Worm (Caenorhabditis elegans): ENCODE results near the gene unc-103.
A peak's percentile ranks its signal among the peaks of the same experiment; 100 is the strongest.

Gene unc-103

DNA sequence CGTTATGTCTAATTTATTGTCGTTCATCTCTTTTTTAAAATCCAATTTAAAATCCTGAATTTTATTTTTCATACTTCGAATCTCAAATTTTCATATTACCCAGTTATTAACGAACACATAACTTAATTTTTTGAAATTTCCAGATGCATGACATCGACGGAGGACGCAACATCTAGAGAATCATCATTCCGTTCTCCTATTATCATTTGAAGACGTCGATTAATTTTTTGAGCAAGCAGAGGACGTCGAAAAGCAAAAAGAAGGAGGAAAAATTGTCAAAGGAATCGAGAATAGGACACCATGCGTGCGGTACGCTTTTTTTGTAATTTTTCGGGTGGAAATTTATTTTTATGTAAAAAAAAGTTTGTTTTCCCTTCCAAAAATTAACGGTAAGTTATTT lies at the start of gene unc-103:
TSS of gene unc-103 (plus strand) at position 301 of the 400 bp plus-strand sequence.
- TF ChIP-seq dsc-1 (tag; optimal IDR thresholded peaks at IDR 0.05): no peak
- no peak for TF ChIP-seq ces-1 (GFP tag; optimal IDR thresholded peaks at IDR 0.05)
- no peak for TF ChIP-seq efl-1 (optimal IDR thresholded peaks at IDR 0.05)
- peak in 1 of 2 experiments; percentile 9 for TF ChIP-seq efl-1 (GFP tag; optimal IDR thresholded peaks at IDR 0.05 in 1 of 2)
- no peak for TF ChIP-seq unc-130 (tag; optimal IDR thresholded peaks at IDR 0.05)
- no peak for TF ChIP-seq nhr-19 (GFP tag; conservative IDR thresholded peaks at IDR 0.05)

DNA sequence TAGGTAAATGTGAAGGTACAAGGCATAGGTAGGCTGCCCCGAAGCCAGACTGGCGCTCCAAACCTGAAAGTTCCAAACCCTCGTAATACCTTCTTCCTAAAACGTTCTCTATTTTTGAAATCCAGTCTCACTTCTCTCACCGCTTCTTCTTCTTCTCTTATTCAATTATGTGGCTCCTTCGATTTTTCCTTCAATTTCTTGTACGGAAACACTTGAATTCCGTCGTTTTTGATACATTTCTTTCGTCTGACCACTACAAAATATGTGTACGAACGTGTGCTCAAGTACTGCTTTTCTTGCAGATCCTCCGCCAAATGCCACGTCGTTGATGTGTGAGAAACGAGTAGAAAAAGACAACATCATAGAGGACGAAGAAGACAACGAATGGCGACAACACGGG lies 48.9 kb upstream of the unc-103 start, which contains the start of gene unc-79:
TSS of gene unc-79 (plus strand) at position 301 of the 400 bp plus-strand sequence.
- TF ChIP-seq efl-1 (optimal IDR thresholded peaks at IDR 0.05) (no peak), efl-1 (GFP tag; optimal IDR thresholded peaks at IDR 0.05 in 1 of 2) (peak in 1 of 2 experiments; percentile 64), mdl-1 (tag; optimal IDR thresholded peaks at IDR 0.05) (no peak)

- TF ChIP-seq lin-14 (GFP tag; optimal IDR thresholded peaks at IDR 0.05) (peak; percentile 49), efl-3 (GFP tag; optimal IDR thresholded peaks at IDR 0.05) (no peak)
Observed at ce11 chrIII:4068120-4068519, 47.1 kb upstream of the unc-103 start.

ce11 chrIII:4070239-4070638 lies 44.9 kb upstream of the unc-103 start:
- TF ChIP-seq mef-2 (tag; optimal IDR thresholded peaks at IDR 0.05): no peak
- TF ChIP-seq tbx-2 (tag; optimal IDR thresholded peaks at IDR 0.05): peak; percentile 31
- TF ChIP-seq lin-14 (GFP tag; optimal IDR thresholded peaks at IDR 0.05): peak; percentile 79
- TF ChIP-seq egl-13 (tag; optimal IDR thresholded peaks at IDR 0.05): no peak
- no peak for TF ChIP-seq lir-3 (tag; optimal IDR thresholded peaks at IDR 0.05; ENCODE audit: poor library complexity)
- no peak for TF ChIP-seq fkh-8 (tag; optimal IDR thresholded peaks at IDR 0.05)
- TF ChIP-seq isw-1 (GFP tag; IDR thresholded peaks at IDR 0.05): no peak
- TF ChIP-seq unc-130 (tag; optimal IDR thresholded peaks at IDR 0.05): no peak
- no peak for TF ChIP-seq unc-86 (tag; optimal IDR thresholded peaks at IDR 0.05)
- no peak for TF ChIP-seq lin-15B (tag; optimal IDR thresholded peaks at IDR 0.05)
- TF ChIP-seq pag-3 (tag; optimal IDR thresholded peaks at IDR 0.05; ENCODE audit: borderline replicate concordance, insufficient read depth): no peak
- no peak for TF ChIP-seq C04F5.9 (tag; optimal IDR thresholded peaks at IDR 0.05)
- no peak for TF ChIP-seq zip-4 (GFP tag; optimal IDR thresholded peaks at IDR 0.05)

DNA sequence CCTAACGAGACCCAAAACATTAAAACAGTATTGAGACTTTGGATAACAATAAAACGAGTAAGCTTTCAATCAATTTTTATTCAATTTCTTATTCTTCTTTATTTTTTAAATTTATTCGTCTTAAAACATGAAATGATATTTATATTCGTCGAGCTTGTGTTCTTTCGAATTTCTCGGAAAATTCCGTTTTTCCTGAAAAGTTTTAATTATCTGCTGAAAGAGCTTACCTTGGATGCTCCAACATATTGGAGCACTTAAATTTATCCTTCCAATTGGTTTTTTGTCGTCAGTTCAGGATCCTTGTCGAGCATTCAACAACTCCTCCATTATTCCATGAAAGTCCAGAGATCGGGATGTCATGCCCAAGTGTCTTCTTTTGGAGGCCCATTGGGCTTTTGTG lies 31.8 kb upstream of the unc-103 start:
- TF ChIP-seq efl-1 (optimal IDR thresholded peaks at IDR 0.05) (no peak), efl-1 (GFP tag; optimal IDR thresholded peaks at IDR 0.05 in 1 of 2) (peak in 1 of 2 experiments; percentile 68), dsc-1 (tag; optimal IDR thresholded peaks at IDR 0.05) (no peak), zag-1 (tag; optimal IDR thresholded peaks at IDR 0.05) (no peak), elt-2 (tag; optimal IDR thresholded peaks at IDR 0.05) (no peak)

ce11 chrIII:4085657-4086056 lies 29.5 kb upstream of the unc-103 start:
- TF ChIP-seq fkh-8 (tag; optimal IDR thresholded peaks at IDR 0.05): peak; percentile 25
- no peak for TF ChIP-seq elt-3 (tag; optimal IDR thresholded peaks at IDR 0.05)

- TF ChIP-seq ceh-88 (GFP tag; IDR thresholded peaks at IDR 0.05): no peak
- no peak for TF ChIP-seq jun-1 (tag; optimal IDR thresholded peaks at IDR 0.05)
- TF ChIP-seq mdl-1 (tag; optimal IDR thresholded peaks at IDR 0.05): no peak
- TF ChIP-seq unc-98 (GFP tag; IDR thresholded peaks at IDR 0.05): no peak
- TF ChIP-seq hlh-17 (GFP tag; optimal IDR thresholded peaks at IDR 0.05; ENCODE audit: borderline replicate concordance): no peak
- no peak for TF ChIP-seq blmp-1 (tag; optimal IDR thresholded peaks at IDR 0.05)
- TF ChIP-seq ztf-4 (tag; optimal IDR thresholded peaks at IDR 0.05): no peak
- TF ChIP-seq nhr-77 (tag; optimal IDR thresholded peaks at IDR 0.05): no peak
- no peak for TF ChIP-seq nhr-76 (tag; optimal IDR thresholded peaks at IDR 0.05)
- no peak for TF ChIP-seq xbp-1 (tag; optimal IDR thresholded peaks at IDR 0.05)
- TF ChIP-seq zip-4 (GFP tag; optimal IDR thresholded peaks at IDR 0.05): no peak
- TF ChIP-seq lir-3 (tag; optimal IDR thresholded peaks at IDR 0.05; ENCODE audit: poor library complexity): no peak
- no peak for TF ChIP-seq nhr-47 (tag; optimal IDR thresholded peaks at IDR 0.05)
- TF ChIP-seq ces-1 (GFP tag; optimal IDR thresholded peaks at IDR 0.05): no peak
- no peak for TF ChIP-seq zag-1 (tag; optimal IDR thresholded peaks at IDR 0.05)
- no peak for TF ChIP-seq nhr-11 (tag; optimal IDR thresholded peaks at IDR 0.05)
Observed at ce11 chrIII:4086536-4086935, 28.6 kb upstream of the unc-103 start, which contains the start of gene kin-19. Gene kin-19, minus strand, starts transcription at chrIII:4086636.

Data from whole organism, L1 larva.